Worm (Caenorhabditis elegans): Measurements from ENCODE around the gene mrp-1.

mrp-1 gene

DNA sequence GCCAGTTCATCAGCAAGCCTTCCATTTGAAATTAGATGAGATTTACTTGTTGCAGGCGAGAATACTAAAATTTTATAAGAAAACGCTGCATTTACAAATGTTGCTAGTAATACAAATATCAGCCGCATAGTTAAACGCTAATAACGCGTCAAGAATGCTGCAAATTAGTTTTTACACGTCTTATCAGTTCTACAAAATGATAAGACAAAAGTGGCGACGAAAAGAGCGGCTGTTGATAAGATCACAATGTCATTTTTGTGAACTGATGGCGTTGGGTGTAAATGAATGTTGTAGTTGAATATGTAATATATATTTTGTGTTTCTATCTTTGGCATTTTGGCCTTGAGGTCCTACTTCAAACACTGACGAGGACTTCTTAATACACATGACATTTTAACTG lies 57.7 kb downstream of the mrp-1 start, which contains the start of gene ugt-46:
TSS of gene ugt-46 (minus strand) at position 279 of the 400 bp plus-strand sequence.
- TF ChIP-seq nhr-80 (tag; optimal IDR thresholded peaks at IDR 0.05) (peak; percentile 70), lin-54 (GFP tag; optimal IDR thresholded peaks at IDR 0.05) (no peak)

DNA sequence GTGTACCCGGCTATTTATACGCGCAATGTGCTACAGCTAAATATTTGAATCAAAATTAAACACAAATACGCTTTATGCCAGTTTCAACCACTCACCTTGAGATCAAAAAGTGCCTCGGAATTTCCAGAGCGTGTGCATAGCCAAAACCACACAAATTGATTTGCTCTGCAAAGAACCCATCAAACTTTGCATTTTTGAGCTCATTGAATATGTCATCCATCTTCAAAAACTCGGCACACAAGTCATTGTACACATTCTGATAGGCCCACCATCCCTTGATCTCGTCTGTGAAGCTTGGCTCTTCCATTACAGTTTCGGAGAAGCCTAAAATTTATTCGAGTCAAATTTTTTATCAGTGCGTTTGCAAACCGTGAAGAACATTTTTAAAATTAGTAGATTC lies 58.3 kb downstream of the mrp-1 start:
- TF ChIP-seq attf-6 (GFP tag; IDR thresholded peaks at IDR 0.05): no peak

DNA sequence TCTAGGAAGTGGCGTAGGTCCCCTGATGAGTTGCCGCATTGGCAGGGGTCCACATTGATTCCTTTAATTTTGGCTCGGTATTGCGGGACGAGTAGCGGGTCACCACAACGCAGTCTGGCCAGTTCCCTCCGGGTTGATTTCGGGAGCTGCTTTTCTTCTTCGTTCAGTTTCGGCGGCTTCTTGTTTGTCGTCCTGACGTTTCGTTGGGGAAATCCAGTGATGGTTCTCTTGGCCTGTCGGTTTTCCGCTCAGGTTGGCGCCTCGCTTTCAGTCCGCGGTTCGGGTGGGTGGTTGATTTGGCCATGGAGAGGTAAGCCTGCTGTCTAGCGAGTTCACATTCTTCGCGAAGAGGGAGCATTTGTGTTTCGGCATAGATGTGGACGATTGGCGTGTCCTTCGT lies 58.9 kb downstream of the mrp-1 start:
- TF ChIP-seq zfh-2 (GFP tag; conservative IDR thresholded peaks at IDR 0.05) (peak; percentile 61; the same call in 1 of the 2 replicates), zim-3 (tag; optimal IDR thresholded peaks at IDR 0.05) (no peak)

DNA sequence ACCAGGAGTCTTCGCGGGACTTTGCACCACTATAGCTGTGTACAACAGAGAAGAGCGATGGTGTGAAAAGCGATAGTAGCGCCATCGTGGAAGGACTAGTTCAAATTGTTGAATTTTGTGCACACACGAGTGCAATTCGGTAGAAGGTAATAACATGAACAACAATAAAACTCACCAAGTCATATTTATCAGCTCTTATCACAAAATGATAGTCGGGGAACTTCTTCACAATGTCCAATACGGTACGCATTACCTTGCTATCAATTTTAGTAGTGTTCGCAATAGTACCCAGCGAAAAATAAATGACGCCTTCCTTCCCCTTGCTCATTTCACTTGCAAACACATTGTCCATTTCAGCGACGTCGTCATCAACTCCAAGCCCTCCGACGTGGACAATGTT lies 60.0 kb downstream of the mrp-1 start:
- no peak for TF ChIP-seq C17E4.6 (GFP tag; IDR thresholded peaks at IDR 0.05)
- no peak for TF ChIP-seq sdz-38 (tag; optimal IDR thresholded peaks at IDR 0.05)
